Worm (Caenorhabditis elegans): Measurements from ENCODE around the gene R04D3.3.

DNA sequence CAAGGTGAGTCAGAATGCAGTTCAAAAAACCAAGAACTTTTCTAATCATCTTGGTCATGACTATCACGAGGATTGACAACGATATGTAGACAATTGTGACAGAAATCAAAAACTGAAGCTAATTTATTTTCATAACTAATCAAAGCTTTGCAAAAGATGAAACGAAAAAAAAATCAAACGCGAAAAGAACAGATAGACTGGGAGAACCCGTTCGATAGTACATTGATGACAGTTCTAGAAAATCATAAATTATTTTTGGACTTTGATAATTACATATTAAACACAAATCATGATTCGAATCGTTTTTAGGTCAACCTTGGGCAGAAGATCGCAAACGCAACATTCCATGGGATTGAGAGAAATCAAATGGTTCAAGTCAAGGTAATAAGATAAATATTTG lies 34.6 kb upstream of the R04D3.3 start:
- TF ChIP-seq tbx-11 (GFP tag; IDR thresholded peaks at IDR 0.05): no peak
- TF ChIP-seq ama-1 (optimal IDR thresholded peaks at IDR 0.05): no peak
- TF ChIP-seq tra-4 (tag; optimal IDR thresholded peaks at IDR 0.05): no peak
- TF ChIP-seq ets-7 (tag; optimal IDR thresholded peaks at IDR 0.05): no peak
- TF ChIP-seq aly-1 (tag; optimal IDR thresholded peaks at IDR 0.05): no peak
- no peak for TF ChIP-seq sea-1 (GFP tag; conservative IDR thresholded peaks at IDR 0.05)
- TF ChIP-seq F13C5.2 (tag; optimal IDR thresholded peaks at IDR 0.05): no peak
- TF ChIP-seq ceh-13 (GFP tag; optimal IDR thresholded peaks at IDR 0.05): no peak
- no peak for TF ChIP-seq flt-1 (GFP tag; IDR thresholded peaks at IDR 0.05)
- no peak for TF ChIP-seq scrt-1 (GFP tag; IDR thresholded peaks at IDR 0.05)
- TF ChIP-seq pes-1 (GFP tag; IDR thresholded peaks at IDR 0.05): no peak
- TF ChIP-seq hnd-1 (tag; optimal IDR thresholded peaks at IDR 0.05): no peak
